Fruit fly (Drosophila melanogaster) whole organism, prepupa: Measurements from ENCODE around the gene CG18476.

Source experiments
- Sox15 ChIP-seq: fragments of 200-800 bp; sonication (Bioruptor generic); optimal IDR thresholded peaks from 3 replicates; lab custom pipeline; 2016; ENCODE audit warnings: missing biosample characterization, missing genetic modification characterization
- svp ChIP-seq: fragments of 200-800 bp; sonication (Bioruptor generic); peaks from one replicate; lab custom pipeline; 2016; ENCODE audit warnings: missing biosample characterization, missing genetic modification characterization

DNA sequence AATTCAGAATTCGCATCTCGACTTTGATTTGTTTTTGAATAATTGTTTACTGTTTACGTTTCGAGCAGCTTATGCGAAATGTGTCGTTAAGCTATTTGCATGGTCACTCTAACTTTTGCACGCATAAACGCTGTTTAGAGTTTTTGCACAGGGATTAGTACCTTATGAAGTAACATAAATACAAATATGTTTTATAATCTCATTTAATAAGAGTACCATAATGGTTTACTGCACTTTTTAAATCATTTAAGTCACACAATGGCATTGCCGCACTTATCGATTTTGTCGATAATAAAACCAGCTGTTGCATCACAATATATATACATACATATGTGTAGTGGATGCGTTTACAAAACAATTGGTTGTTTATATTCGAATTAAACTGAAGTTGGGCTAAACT is 51.3 kb downstream of the CG18476 start, which contains the start of the genes CG6813 and CG18764:
- no peak for TF ChIP-seq svp (GFP tag; lab: Kevin White, UChicago)
- no peak for TF ChIP-seq Sox15 (GFP tag; lab: Kevin White, UChicago)
